Worm (Caenorhabditis elegans) whole organism, young adult: ENCODE measurements around the gene Y53G8AR.1.

Source experiments
- F33H1.4 ChIP-seq: fragments of 200-800 bp; sonication (Bioruptor generic); IDR thresholded peaks from 2 replicates; pipeline ENCODE4 v1.3.6; 2022; ENCODE audit warnings: missing genetic modification reagents, missing genetic modification characterization, missing compliant biosample characterization
- Y53G8AR.9 ChIP-seq: fragments of 200-800 bp; sonication (Bioruptor generic); conservative IDR thresholded peaks from 2 replicates; pipeline ENCODE4 v1.3.6; 2022; ENCODE audit warnings: missing genetic modification reagents, missing genetic modification characterization, missing compliant biosample characterization
- Y79H2A.3 ChIP-seq: fragments of 200-800 bp; sonication (Bioruptor generic); conservative IDR thresholded peaks from 2 replicates; pipeline ENCODE4 v1.3.6; 2022; ENCODE audit warnings: missing genetic modification reagents, missing genetic modification characterization, missing compliant biosample characterization
- aptf-3 ChIP-seq: fragments of 200-800 bp; sonication (Bioruptor generic); IDR thresholded peaks from 2 replicates; pipeline ENCODE4 v1.3.6; 2022; ENCODE audit warnings: missing genetic modification characterization, missing compliant biosample characterization
- attf-6 ChIP-seq: fragments of 200-800 bp; sonication (Bioruptor generic); IDR thresholded peaks from 2 replicates; pipeline ENCODE4 v1.3.6; 2022; ENCODE audit warnings: missing genetic modification reagents, missing genetic modification characterization, missing compliant biosample characterization
- bed-2 ChIP-seq: fragments of 200-800 bp; sonication (Bioruptor generic); IDR thresholded peaks from 2 replicates; pipeline ENCODE4 v1.3.6; 2022; ENCODE audit warnings: missing genetic modification reagents, missing genetic modification characterization, missing compliant biosample characterization
- chd-7 ChIP-seq: sonication (generic microtip); optimal IDR thresholded peaks from 2 replicates; lab custom pipeline; 2016; ENCODE audit warnings: mild to moderate bottlenecking, missing genetic modification characterization, moderate library complexity, missing compliant biosample characterization
- lin-40 ChIP-seq: sonication (generic microtip); optimal IDR thresholded peaks from 2 replicates; lab custom pipeline; 2016; ENCODE audit warnings: missing genetic modification characterization, mild to moderate bottlenecking, missing compliant biosample characterization, missing genotype, missing genetic modification reagents
- mel-28 ChIP-seq: sonication (generic microtip); optimal IDR thresholded peaks from 2 replicates; lab custom pipeline; 2016; ENCODE audit warnings: borderline replicate concordance, mild to moderate bottlenecking, missing genetic modification characterization, missing compliant biosample characterization
- unc-62 ChIP-seq: fragments of 150-350 bp; optimal IDR thresholded peaks from 2 replicates; lab custom pipeline; 2014; ENCODE audit warnings: missing biosample characterization, missing genetic modification reagents, missing genetic modification characterization
- xnd-1 ChIP-seq: sonication (generic microtip); optimal IDR thresholded peaks from 2 replicates; lab custom pipeline; 2016; ENCODE audit warnings: missing genotype, missing genetic modification reagents, missing genetic modification characterization, missing compliant biosample characterization

DNA sequence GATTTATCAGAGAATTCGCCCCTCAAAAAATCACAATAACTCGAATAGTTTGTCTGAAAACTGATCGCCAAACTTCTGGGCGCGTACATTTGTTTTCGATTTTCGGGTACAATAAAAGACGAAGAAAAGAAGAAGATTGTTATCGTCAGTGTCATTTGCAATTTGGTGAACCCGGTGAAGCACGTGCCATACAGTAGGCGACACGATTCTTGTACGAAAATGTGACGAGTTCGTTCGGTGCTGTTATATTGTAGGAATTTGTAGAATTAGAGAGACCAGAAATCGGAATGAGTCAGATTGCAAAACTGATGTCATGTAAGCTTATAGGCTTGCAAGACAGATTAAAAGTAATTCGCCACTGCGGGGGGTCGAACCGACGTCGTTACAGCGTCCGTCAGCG lies 34.9 kb downstream of the Y53G8AR.1 start:
- TF ChIP-seq aptf-3 (no peak), Y53G8AR.9 (no peak), lin-40 (no peak), chd-7 (no peak), mel-28 (tag; lab: Kevin White, UChicago) (no peak), attf-6 (GFP tag; lab: Robert Waterston, UW) (no peak), Y79H2A.3 (GFP tag; lab: Robert Waterston, UW) (no peak), F33H1.4 (GFP tag; lab: Robert Waterston, UW) (no peak), unc-62 (no peak), bed-2 (GFP tag; lab: Robert Waterston, UW) (no peak), xnd-1 (tag; lab: Kevin White, UChicago) (no peak)
